Worm (Caenorhabditis elegans) whole organism, L4 larva: ENCODE measurements around the gene nrsn-1.

Experiments used
- F26F4.8 ChIP-seq: fragments of 200-800 bp; sonication (Bioruptor generic); conservative IDR thresholded peaks from 2 replicates; pipeline ENCODE4 v1.3.6; 2022; ENCODE audit warnings: missing genetic modification characterization, missing compliant biosample characterization
- F37D6.2 ChIP-seq: sonication (generic microtip); optimal IDR thresholded peaks from 2 replicates; lab custom pipeline; 2016; ENCODE audit warnings: mild to moderate bottlenecking, missing genetic modification characterization, missing compliant biosample characterization
- F49E8.2 ChIP-seq: sonication (generic microtip); optimal IDR thresholded peaks from 2 replicates; lab custom pipeline; 2016; ENCODE audit warnings: missing compliant biosample characterization, mild to moderate bottlenecking, missing genetic modification characterization, borderline replicate concordance
- T20F7.1 ChIP-seq: fragments of 200-800 bp; sonication (Bioruptor generic); optimal IDR thresholded peaks from 2 replicates; lab custom pipeline; 2018; ENCODE audit warnings: mild to moderate bottlenecking, missing genetic modification characterization, missing compliant biosample characterization
- Y48G9A.11 ChIP-seq: fragments of 200-800 bp; sonication (Bioruptor generic); IDR thresholded peaks from 2 replicates; pipeline ENCODE4 v1.3.6; 2022; ENCODE audit warnings: missing genetic modification reagents, missing genetic modification characterization, missing compliant biosample characterization
- Y75B8A.6 ChIP-seq: fragments of 200-800 bp; sonication (Bioruptor generic); IDR thresholded peaks from 2 replicates; pipeline ENCODE4 v1.3.6; 2022; ENCODE audit warnings: missing genetic modification reagents, missing genetic modification characterization, missing compliant biosample characterization
- aha-1 ChIP-seq: fragments of 150-350 bp; peaks from one replicate; lab custom pipeline; 2014; ENCODE audit warnings: missing biosample characterization, missing genetic modification characterization
- arid-1 ChIP-seq: fragments of 200-800 bp; sonication (Bioruptor generic); conservative IDR thresholded peaks from 2 replicates; pipeline ENCODE4 v1.3.6; 2022; ENCODE audit warnings: missing genetic modification reagents, missing genetic modification characterization, missing compliant biosample characterization
- ceh-32 ChIP-seq: sonication (generic microtip); optimal IDR thresholded peaks from 2 replicates; lab custom pipeline; 2016; ENCODE audit warnings: mild to moderate bottlenecking, missing genetic modification characterization, missing compliant biosample characterization; ENCODE audit not compliant: poor library complexity
- ceh-82 ChIP-seq: sonication (generic microtip); optimal IDR thresholded peaks from 2 replicates; lab custom pipeline; 2017; ENCODE audit warnings: missing biosample characterization, missing genetic modification characterization
- cey-2 ChIP-seq: sonication (generic microtip); optimal IDR thresholded peaks from 3 replicates; lab custom pipeline; 2017; ENCODE audit warnings: missing genetic modification characterization, mild to moderate bottlenecking, missing compliant biosample characterization, antibody characterized with exemption, borderline replicate concordance; ENCODE audit not compliant: insufficient read depth
- ctbp-1 ChIP-seq: fragments of 200-800 bp; sonication (Bioruptor generic); IDR thresholded peaks from 2 replicates; pipeline ENCODE4 v1.3.6; 2022; ENCODE audit warnings: missing genetic modification reagents, missing genetic modification characterization, missing compliant biosample characterization
- daf-12 ChIP-seq: fragments of 150-350 bp; optimal IDR thresholded peaks from 2 replicates; lab custom pipeline; 2014; ENCODE audit warnings: missing biosample characterization, missing genetic modification reagents, missing genetic modification characterization
- dmd-6 ChIP-seq: fragments of 200-800 bp; sonication (Bioruptor generic); IDR thresholded peaks from 2 replicates; pipeline ENCODE4 v1.3.6; 2022; ENCODE audit warnings: missing genetic modification reagents, missing genetic modification characterization, missing compliant biosample characterization
- dmd-9 ChIP-seq: fragments of 200-800 bp; sonication (Bioruptor generic); IDR thresholded peaks from 2 replicates; pipeline ENCODE4 v1.3.6; 2022; ENCODE audit warnings: missing genetic modification reagents, missing genetic modification characterization, missing compliant biosample characterization
- hif-1 ChIP-seq, 2 experiments: sonication (generic microtip); optimal IDR thresholded peaks; 2 replicates each; lab custom pipeline; 2016 to 2017; ENCODE audit warnings: missing compliant biosample characterization in 2 of 2, missing genetic modification characterization in 2 of 2, missing genetic modification reagents in 2 of 2, missing genotype in 2 of 2, mild to moderate bottlenecking in 1 of 2
- hlh-11 ChIP-seq: fragments of 200-800 bp; sonication (Bioruptor generic); optimal IDR thresholded peaks from 2 replicates; lab custom pipeline; 2018; ENCODE audit warnings: mild to moderate bottlenecking, missing genetic modification characterization, missing compliant biosample characterization
- hlh-30 ChIP-seq: sonication (generic microtip); optimal IDR thresholded peaks from 2 replicates; lab custom pipeline; 2017; ENCODE audit warnings: antibody characterized with exemption, mild to moderate bottlenecking, missing genetic modification characterization, missing compliant biosample characterization; ENCODE audit not compliant: insufficient read depth
- jun-1 ChIP-seq: fragments of 150-350 bp; optimal IDR thresholded peaks from 2 replicates; lab custom pipeline; 2014; ENCODE audit warnings: missing biosample characterization, missing genetic modification reagents, missing genetic modification characterization
- lim-7 ChIP-seq: fragments of 200-800 bp; sonication (Bioruptor generic); IDR thresholded peaks from 2 replicates; pipeline ENCODE4 v1.3.6; 2022; ENCODE audit warnings: missing genetic modification characterization, missing compliant biosample characterization
- lin-29 ChIP-seq: fragments of 200-800 bp; sonication (Bioruptor generic); IDR thresholded peaks from 2 replicates; pipeline ENCODE4 v1.3.6; 2022; ENCODE audit warnings: missing genetic modification reagents, missing genetic modification characterization, missing compliant biosample characterization
- lir-3 ChIP-seq: sonication (generic microtip); optimal IDR thresholded peaks from 2 replicates; lab custom pipeline; 2016; ENCODE audit warnings: mild to moderate bottlenecking, missing genetic modification characterization, missing compliant biosample characterization
- lsy-2 ChIP-seq, 2 experiments: fragments of 150-350 bp in 1 of 2; sonication (generic microtip) in 1 of 2; optimal IDR thresholded peaks; 2 replicates each; lab custom pipeline; 2014 to 2017; ENCODE audit warnings: missing biosample characterization in 2 of 2, missing genetic modification characterization in 2 of 2
- madf-5 ChIP-seq, 2 experiments: fragments of 200-800 bp; sonication (Bioruptor generic); IDR thresholded peaks; 2 replicates each; pipeline ENCODE4 v1.3.6; 2022; ENCODE audit warnings: missing compliant biosample characterization in 2 of 2, missing genetic modification characterization in 2 of 2
- mdt-29 ChIP-seq: fragments of 200-800 bp; sonication (Bioruptor generic); IDR thresholded peaks from 2 replicates; pipeline ENCODE4 v1.3.6; 2022; ENCODE audit warnings: missing genetic modification reagents, missing genetic modification characterization, missing compliant biosample characterization
- mep-1 ChIP-seq: fragments of 150-350 bp; sonication (generic microtip); optimal IDR thresholded peaks from 3 replicates; lab custom pipeline; 2014; ENCODE audit warnings: missing biosample characterization, missing genetic modification characterization
- mxl-2 ChIP-seq: fragments of 200-800 bp; sonication (Bioruptor generic); conservative IDR thresholded peaks from 2 replicates; pipeline ENCODE4 v1.3.6; 2022; ENCODE audit warnings: missing genetic modification reagents, missing genetic modification characterization, missing compliant biosample characterization
- nhr-10 ChIP-seq: fragments of 150-350 bp; optimal IDR thresholded peaks from 2 replicates; lab custom pipeline; 2014; ENCODE audit warnings: missing biosample characterization, missing genetic modification characterization
- nhr-111 ChIP-seq: fragments of 200-800 bp; sonication (Bioruptor generic); optimal IDR thresholded peaks from 2 replicates; lab custom pipeline; 2018; ENCODE audit warnings: mild to moderate bottlenecking, missing genetic modification characterization, missing compliant biosample characterization
- nhr-25 ChIP-seq: sonication (generic microtip); optimal IDR thresholded peaks from 2 replicates; lab custom pipeline; 2017; ENCODE audit warnings: missing genetic modification characterization, mild to moderate bottlenecking, missing compliant biosample characterization, antibody characterized with exemption, moderate library complexity, borderline replicate concordance; ENCODE audit not compliant: insufficient read depth
- php-3 ChIP-seq: fragments of 200-800 bp; sonication (Bioruptor generic); IDR thresholded peaks from 2 replicates; pipeline ENCODE4 v1.3.6; 2022; ENCODE audit warnings: missing genetic modification reagents, missing genetic modification characterization, missing compliant biosample characterization
- skn-1 ChIP-seq: fragments of 150-350 bp; optimal IDR thresholded peaks from 2 replicates; lab custom pipeline; 2014; ENCODE audit warnings: missing biosample characterization, missing genetic modification characterization
- snpc-1.2 ChIP-seq: fragments of 200-800 bp; sonication (Bioruptor generic); IDR thresholded peaks from 2 replicates; pipeline ENCODE4 v1.3.6; 2022; ENCODE audit warnings: missing genetic modification reagents, missing genetic modification characterization, missing compliant biosample characterization
- snpc-4 ChIP-seq: fragments of 150-350 bp; optimal IDR thresholded peaks from 2 replicates; lab custom pipeline; 2014; ENCODE audit warnings: missing biosample characterization, missing genetic modification characterization
- spr-1 ChIP-seq: sonication (generic microtip); optimal IDR thresholded peaks from 2 replicates; lab custom pipeline; 2016; ENCODE audit warnings: mild to moderate bottlenecking, missing genetic modification characterization, missing compliant biosample characterization
- tag-97 ChIP-seq: fragments of 200-800 bp; sonication (Bioruptor generic); IDR thresholded peaks from 2 replicates; pipeline ENCODE4 v1.3.6; 2022; ENCODE audit warnings: missing genetic modification characterization, missing compliant biosample characterization
- unc-62 ChIP-seq, 3 experiments: fragments of 150-350 bp in 1 of 3; sonication (generic microtip); optimal IDR thresholded peaks in 2 of 3; peaks in 1 of 3; 1 replicate in 1 of 3; 2 replicates in 2 of 3; lab custom pipeline; 2014 to 2017; ENCODE audit warnings: missing biosample characterization in 3 of 3, missing genetic modification characterization in 3 of 3, missing genetic modification reagents in 3 of 3, missing genotype in 1 of 3
- zag-1 ChIP-seq: fragments of 150-350 bp; optimal IDR thresholded peaks from 2 replicates; lab custom pipeline; 2014; ENCODE audit warnings: missing biosample characterization, missing genetic modification characterization
- zfp-2 ChIP-seq: sonication (generic microtip); optimal IDR thresholded peaks from 2 replicates; lab custom pipeline; 2016; ENCODE audit warnings: mild to moderate bottlenecking, missing genetic modification characterization, missing compliant biosample characterization
- zip-11 ChIP-seq: fragments of 200-800 bp; sonication (Bioruptor generic); IDR thresholded peaks from 2 replicates; pipeline ENCODE4 v1.3.6; 2022; ENCODE audit warnings: missing genetic modification characterization, missing compliant biosample characterization
- ztf-11 ChIP-seq: fragments of 150-350 bp; optimal IDR thresholded peaks from 2 replicates; lab custom pipeline; 2014; ENCODE audit warnings: missing biosample characterization, missing genetic modification characterization
- ztf-7 ChIP-seq: fragments of 150-350 bp; optimal IDR thresholded peaks from 2 replicates; lab custom pipeline; 2014; ENCODE audit warnings: missing biosample characterization, missing genetic modification characterization

Gene nrsn-1

DNA sequence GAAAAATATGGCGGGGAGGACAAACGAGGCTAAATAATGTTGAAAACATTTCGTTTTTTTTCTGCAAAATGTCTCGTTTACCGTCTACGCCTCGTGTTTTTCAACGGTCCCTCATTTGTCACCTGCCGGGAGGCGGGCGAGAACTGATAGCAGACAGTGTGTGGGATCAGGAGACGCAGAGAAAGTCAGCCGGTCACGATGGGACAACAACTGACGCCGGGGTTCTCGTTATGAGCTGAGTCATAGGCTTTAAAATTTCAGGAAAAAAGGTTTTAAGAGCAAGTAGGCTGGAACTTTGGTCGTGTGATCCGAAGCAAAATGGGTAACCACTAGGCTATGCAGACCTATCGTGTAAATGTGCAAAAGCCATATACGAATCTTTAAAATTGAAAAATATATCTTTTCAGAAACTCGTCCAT, 30.0 kb downstream of the nrsn-1 start, which contains the start of gene W08A12.2 (continued):
- TF ChIP-seq mep-1 (tag; lab: Kevin White, UChicago): no peak
- TF ChIP-seq nhr-111 (GFP tag; lab: Kevin White, UChicago): peak; percentile 8
- TF ChIP-seq daf-12: no peak
- TF ChIP-seq lin-29 (GFP tag; lab: Robert Waterston, UW): no peak
- no peak for TF ChIP-seq spr-1
- no peak for TF ChIP-seq ztf-11 (tag; lab: Kevin White, UChicago)
- peak; percentile 66 for TF ChIP-seq hlh-11
- no peak for TF ChIP-seq ceh-32 (tag; lab: Kevin White, UChicago)
- peak; percentile 40; the same call in 1 of the 2 replicates for TF ChIP-seq mdt-29 (GFP tag; lab: Robert Waterston, UW)
- TF ChIP-seq arid-1 (GFP tag; lab: Robert Waterston, UW): peak; percentile 49; the same call in 1 of the 2 replicates
- TF ChIP-seq ctbp-1: no peak
- TF ChIP-seq zfp-2 (tag; lab: Kevin White, UChicago): no peak
- no peak for TF ChIP-seq nhr-25 (tag; lab: Kevin White, UChicago)
- TF ChIP-seq F49E8.2 (tag; lab: Kevin White, UChicago): no peak
- TF ChIP-seq Y48G9A.11 (GFP tag; lab: Robert Waterston, UW): peak; percentile 56
- TF ChIP-seq snpc-4 (tag; lab: Kevin White, UChicago): no peak
- TF ChIP-seq skn-1: no peak
- no peak for TF ChIP-seq T20F7.1 (GFP tag; lab: Kevin White, UChicago)
- no peak for TF ChIP-seq ztf-7 (tag; lab: Kevin White, UChicago)
- TF ChIP-seq dmd-9 (GFP tag; lab: Robert Waterston, UW): no peak
- TF ChIP-seq F26F4.8 (GFP tag; lab: Robert Waterston, UW): peak; percentile 82
- TF ChIP-seq hlh-30 (tag; lab: Kevin White, UChicago): peak; percentile 77
- TF ChIP-seq hif-1 (tag; optimal IDR thresholded peaks at IDR 0.05; lab: Kevin White, UChicago): peak in 1 of 2 experiments; percentile 15
- no peak for TF ChIP-seq F37D6.2 (tag; lab: Kevin White, UChicago)
- no peak for TF ChIP-seq mxl-2
- no peak for TF ChIP-seq zag-1
- no peak for TF ChIP-seq cey-2 (tag; lab: Kevin White, UChicago)
- 0 out of 2 replicates have a peak, but pooled peaks have one; percentile 60 for TF ChIP-seq Y75B8A.6 (GFP tag; lab: Robert Waterston, UW)
- no peak for TF ChIP-seq lsy-2 (tag; optimal IDR thresholded peaks at IDR 0.05; lab: Kevin White, UChicago)
- TF ChIP-seq lim-7 (GFP tag; lab: Robert Waterston, UW): peak; percentile 89
- no peak for TF ChIP-seq nhr-10 (tag; lab: Kevin White, UChicago)
- TF ChIP-seq tag-97 (GFP tag; lab: Robert Waterston, UW): no peak
- 0 out of 2 replicates have a peak, but pooled peaks have one; percentile 39 for TF ChIP-seq snpc-1.2
- TF ChIP-seq dmd-6 (GFP tag; lab: Robert Waterston, UW): peak; percentile 25; the same call in 1 of the 2 replicates
- peak in 1 of 2 experiments; percentile 34 for TF ChIP-seq unc-62 (GFP tag; optimal IDR thresholded peaks at IDR 0.05 in 1 of 2; lab: Kevin White, UChicago)
- no peak for TF ChIP-seq unc-62 (tag; optimal IDR thresholded peaks at IDR 0.05; lab: Kevin White, UChicago)
- TF ChIP-seq lir-3 (tag; lab: Kevin White, UChicago): no peak
- no peak for TF ChIP-seq jun-1 (tag; lab: Kevin White, UChicago)

DNA sequence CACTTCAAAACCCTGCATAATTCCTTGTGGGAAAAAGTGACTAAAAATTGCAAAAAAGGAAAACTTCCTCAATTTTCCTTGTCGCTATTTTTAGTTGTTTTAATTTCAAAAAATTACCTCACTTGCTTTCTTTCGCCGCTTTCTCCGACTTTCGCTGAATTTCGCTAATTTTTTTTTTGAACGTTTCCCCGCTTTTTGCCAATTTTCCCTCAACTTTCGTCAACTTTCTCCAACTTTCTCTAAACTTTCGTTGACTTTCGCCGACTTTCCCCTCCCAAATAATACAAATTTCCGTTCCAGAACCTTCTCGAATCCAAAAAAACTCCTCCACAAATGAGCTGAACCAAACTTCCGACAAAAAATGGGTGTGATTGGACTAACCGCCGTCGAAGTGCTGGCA, 33.2 kb downstream of the nrsn-1 start, which contains the start of gene W08A12.3:
Gene W08A12.3, plus strand, starts transcription at position 301 of the 400 bp plus-strand sequence.
- TF ChIP-seq madf-5 (GFP tag; IDR thresholded peaks at IDR 0.05; lab: Robert Waterston, UW) (no peak), ceh-82 (tag; lab: Kevin White, UChicago) (no peak), php-3 (GFP tag; lab: Robert Waterston, UW) (no peak), lsy-2 (tag; optimal IDR thresholded peaks at IDR 0.05; lab: Kevin White, UChicago) (no peak), jun-1 (tag; lab: Kevin White, UChicago) (no peak), zip-11 (GFP tag; lab: Robert Waterston, UW) (no peak), aha-1 (no peak), ztf-11 (tag; lab: Kevin White, UChicago) (no peak)
